Fruit fly (Drosophila melanogaster): ENCODE data around the gene cdi.

dm6 chr3R:19058384-19058783, 35.7 kb downstream of the cdi start:
- no peak for TF ChIP-seq psq (optimal IDR thresholded peaks at IDR 0.05)
- TF ChIP-seq EcR (GFP tag; optimal IDR thresholded peaks at IDR 0.05) = no peak
- no peak for TF ChIP-seq pan (optimal IDR thresholded peaks at IDR 0.05)

All from whole organism.